Fruit fly (Drosophila melanogaster) whole organism, prepupa: ENCODE results near the gene CG14662.

Experiments used
- CG10669 ChIP-seq: fragments of 200-800 bp; sonication (Bioruptor generic); optimal IDR thresholded peaks from 3 replicates; lab custom pipeline; 2018; ENCODE audit warnings: missing biosample characterization, mild to moderate bottlenecking, missing genetic modification characterization, moderate library complexity
- CG16779 ChIP-seq: fragments of 200-800 bp; sonication (Bioruptor generic); optimal IDR thresholded peaks from 3 replicates; lab custom pipeline; 2017; ENCODE audit warnings: missing biosample characterization, mild to moderate bottlenecking, missing genetic modification characterization
- CG6276 ChIP-seq: fragments of 200-800 bp; sonication (Bioruptor generic); optimal IDR thresholded peaks from 2 replicates; lab custom pipeline; 2017; ENCODE audit warnings: missing biosample characterization, mild to moderate bottlenecking, missing genetic modification characterization
- CG6854 ChIP-seq: fragments of 200-800 bp; sonication (Bioruptor generic); optimal IDR thresholded peaks from 2 replicates; lab custom pipeline; 2017; ENCODE audit warnings: missing biosample characterization, mild to moderate bottlenecking, missing genetic modification characterization
- Ets96B ChIP-seq: fragments of 200-800 bp; optimal IDR thresholded peaks from 2 replicates; lab custom pipeline; 2019; ENCODE audit warnings: missing biosample characterization, mild to moderate bottlenecking, missing genetic modification characterization, moderate library complexity
- Hr39 ChIP-seq: fragments of 200-800 bp; sonication (Bioruptor generic); optimal IDR thresholded peaks from 2 replicates; lab custom pipeline; 2016; ENCODE audit warnings: missing biosample characterization, missing genetic modification characterization
- Lpt ChIP-seq: fragments of 200-800 bp; sonication (Bioruptor generic); optimal IDR thresholded peaks from 3 replicates; lab custom pipeline; 2016; ENCODE audit warnings: missing biosample characterization, missing genetic modification characterization
- OdsH ChIP-seq: fragments of 200-800 bp; sonication (Bioruptor generic); optimal IDR thresholded peaks from 3 replicates; lab custom pipeline; 2016; ENCODE audit warnings: missing biosample characterization, missing genetic modification characterization
- acj6 ChIP-seq: fragments of 200-800 bp; sonication (Bioruptor generic); optimal IDR thresholded peaks from 3 replicates; lab custom pipeline; 2016; ENCODE audit warnings: missing biosample characterization, missing genetic modification characterization
- dsx ChIP-seq: fragments of 200-800 bp; optimal IDR thresholded peaks from 3 replicates; lab custom pipeline; 2019; ENCODE audit warnings: missing biosample characterization, mild to moderate bottlenecking, missing genetic modification characterization, moderate library complexity; ENCODE audit not compliant: poor library complexity, severe bottlenecking

DNA sequence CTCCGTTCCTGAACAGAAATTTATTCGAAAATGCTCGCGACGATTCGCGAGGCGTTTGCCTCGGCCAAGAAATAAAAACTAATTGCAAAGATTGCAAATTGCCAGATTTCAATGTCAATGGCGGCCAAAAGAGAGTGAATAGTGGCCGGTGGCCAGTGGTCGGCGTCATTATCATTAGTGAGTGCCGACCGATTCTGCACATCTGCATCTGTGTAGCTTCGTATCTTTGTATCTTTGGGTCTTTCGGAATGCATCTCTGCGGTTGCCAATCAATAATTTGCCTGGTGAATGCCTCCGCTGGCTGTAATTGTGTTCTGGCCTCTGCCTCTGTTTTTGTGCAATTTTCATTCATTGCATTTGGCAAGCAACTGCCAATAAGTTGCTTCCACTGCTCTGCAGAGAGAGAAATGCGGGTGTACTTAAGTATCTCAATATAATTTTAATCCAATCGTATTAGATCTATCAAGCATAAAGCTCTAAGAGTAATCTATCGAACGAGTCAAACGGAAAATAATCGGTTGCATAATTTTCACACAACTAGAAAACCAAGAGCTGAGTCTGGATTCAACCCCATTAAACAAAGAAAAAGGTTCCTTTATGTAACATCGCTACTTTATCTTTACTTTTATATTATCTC is 27.1 kb upstream of the CG14662 start, which contains the start of gene plh:
- TF ChIP-seq Lpt (GFP tag; lab: Kevin White, UChicago) = no peak
- TF ChIP-seq dsx (GFP tag; lab: Kevin White, UChicago) = no peak
- no peak for TF ChIP-seq Ets96B (tag; lab: Kevin White, UChicago)
- TF ChIP-seq CG10669 = no peak
- TF ChIP-seq CG6276 (GFP tag; lab: Kevin White, UChicago) = no peak
- TF ChIP-seq CG16779 = no peak
- TF ChIP-seq OdsH (GFP tag; lab: Kevin White, UChicago) = no peak
- no peak for TF ChIP-seq Hr39 (GFP tag; lab: Kevin White, UChicago)
- TF ChIP-seq CG6854 (GFP tag; lab: Kevin White, UChicago) = no peak
- no peak for TF ChIP-seq acj6
